Fruit fly (Drosophila melanogaster) whole organism, pupa: ENCODE data around the gene CheA7a.

ENCODE experiments used
- CG14655 ChIP-seq: fragments of 200-800 bp; sonication (Bioruptor generic); optimal IDR thresholded peaks from 3 replicates; lab custom pipeline; 2017; ENCODE audit warnings: mild to moderate bottlenecking, missing biosample characterization, missing genetic modification reagents, missing genetic modification characterization
- CG4496 ChIP-seq: fragments of 200-800 bp; sonication (Bioruptor generic); IDR thresholded peaks from 3 replicates; pipeline ENCODE4 v1.3.6; 2022; ENCODE audit warnings: missing biosample characterization, missing genetic modification characterization
- CG9948 ChIP-seq: fragments of 200-800 bp; sonication (Bioruptor generic); optimal IDR thresholded peaks from 2 replicates; lab custom pipeline; 2018; ENCODE audit warnings: missing biosample characterization, mild to moderate bottlenecking, missing genetic modification characterization, moderate library complexity
- Pif1A ChIP-seq: fragments of 200-800 bp; sonication (Bioruptor generic); optimal IDR thresholded peaks from 3 replicates; lab custom pipeline; 2016; ENCODE audit warnings: missing biosample characterization, missing genetic modification characterization
- Snoo ChIP-seq: fragments of 200-800 bp; sonication (Bioruptor generic); optimal IDR thresholded peaks from 3 replicates; lab custom pipeline; 2017; ENCODE audit warnings: missing biosample characterization, mild to moderate bottlenecking, missing genetic modification characterization, inconsistent platforms
- fd96Ca ChIP-seq: fragments of 200-800 bp; sonication (Bioruptor generic); IDR thresholded peaks from 3 replicates; pipeline ENCODE4 v1.3.6; 2022; ENCODE audit warnings: missing biosample characterization, missing genetic modification characterization

DNA sequence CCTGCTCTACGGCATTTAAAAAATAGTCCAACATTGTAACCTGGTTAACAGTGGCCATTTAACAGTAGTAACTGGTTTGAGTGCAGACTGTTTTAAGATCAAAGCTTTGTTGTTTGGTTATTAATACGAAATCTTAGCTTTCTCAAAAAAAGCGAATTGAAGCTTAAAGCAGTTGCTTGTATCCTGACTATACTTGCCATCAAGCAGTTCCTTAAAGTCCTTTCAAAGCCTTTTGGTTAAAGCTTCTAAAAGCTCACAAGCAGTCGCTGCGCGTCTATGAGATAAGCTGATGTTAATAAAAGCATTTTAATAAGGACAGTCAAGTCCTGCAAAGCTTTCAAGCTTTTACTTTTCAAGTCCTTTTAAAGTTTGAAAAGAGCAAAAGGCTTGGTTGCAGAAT, 37.3 kb upstream of the CheA7a start:
- TF ChIP-seq CG14655 (GFP tag; lab: Kevin White, UChicago) = no peak
- TF ChIP-seq Snoo (tag; lab: Kevin White, UChicago) = no peak
- no peak for TF ChIP-seq Pif1A (GFP tag; lab: Kevin White, UChicago)
- no peak for TF ChIP-seq fd96Ca
- no peak for TF ChIP-seq CG9948
- TF ChIP-seq CG4496 = no peak
